Fruit fly (Drosophila melanogaster) whole organism, embryonic: ENCODE results near the gene CG8870.

Source experiments
- Atf3 ChIP-seq: fragments of 200-800 bp; sonication (Bioruptor generic); optimal IDR thresholded peaks from 3 replicates; lab custom pipeline; 2016; ENCODE audit warnings: missing biosample characterization, missing genetic modification characterization
- B-H1 ChIP-seq: fragments of 200-800 bp; sonication (Bioruptor generic); IDR thresholded peaks from 3 replicates; pipeline ENCODE4 v1.3.6; 2022; ENCODE audit warnings: missing biosample characterization, missing genetic modification characterization
- CG10565 ChIP-seq: fragments of 200-800 bp; sonication (Bioruptor generic); optimal IDR thresholded peaks from 3 replicates; lab custom pipeline; 2016; ENCODE audit warnings: missing biosample characterization, mild to moderate bottlenecking, missing genetic modification characterization
- CG11504 ChIP-seq: fragments of 200-800 bp; sonication (Bioruptor generic); optimal IDR thresholded peaks from 3 replicates; lab custom pipeline; 2019; ENCODE audit warnings: missing biosample characterization, mild to moderate bottlenecking, missing genetic modification characterization, moderate library complexity
- CG11695 ChIP-seq: fragments of 200-800 bp; sonication (Bioruptor generic); IDR thresholded peaks from 3 replicates; pipeline ENCODE4 v1.3.6; 2022; ENCODE audit warnings: missing biosample characterization, missing genetic modification characterization
- CG13624 ChIP-seq: fragments of 200-800 bp; sonication (Bioruptor generic); optimal IDR thresholded peaks from 2 replicates; lab custom pipeline; 2016; ENCODE audit warnings: missing biosample characterization, missing genetic modification characterization
- CG15479 ChIP-seq: fragments of 200-800 bp; sonication (Bioruptor generic); optimal IDR thresholded peaks from 3 replicates; lab custom pipeline; 2019; ENCODE audit warnings: missing biosample characterization, mild to moderate bottlenecking, missing genetic modification characterization, moderate library complexity
- CG16779 ChIP-seq: fragments of 200-800 bp; sonication (Bioruptor generic); IDR thresholded peaks from 2 replicates; pipeline ENCODE4 v1.3.6; 2022; ENCODE audit warnings: missing biosample characterization, missing genetic modification characterization
- CG2202 ChIP-seq: fragments of 200-800 bp; sonication (Bioruptor generic); optimal IDR thresholded peaks from 2 replicates; lab custom pipeline; 2018; ENCODE audit warnings: missing biosample characterization, mild to moderate bottlenecking, missing genetic modification characterization
- CG30403 ChIP-seq: fragments of 200-800 bp; sonication (Bioruptor generic); optimal IDR thresholded peaks from 3 replicates; lab custom pipeline; 2016; ENCODE audit warnings: missing biosample characterization, missing genetic modification characterization
- CG30431 ChIP-seq: fragments of 200-800 bp; sonication (Bioruptor generic); optimal IDR thresholded peaks from 2 replicates; lab custom pipeline; 2017; ENCODE audit warnings: missing biosample characterization, missing genetic modification characterization
- CG3281 ChIP-seq: fragments of 200-800 bp; sonication (Bioruptor generic); optimal IDR thresholded peaks from 3 replicates; lab custom pipeline; 2017; ENCODE audit warnings: missing biosample characterization, mild to moderate bottlenecking, missing genetic modification characterization
- CG34376 ChIP-seq: fragments of 200-800 bp; sonication (Bioruptor generic); optimal IDR thresholded peaks from 2 replicates; lab custom pipeline; 2018; ENCODE audit warnings: missing biosample characterization, mild to moderate bottlenecking, missing genetic modification characterization
- CG5245 ChIP-seq: fragments of 200-800 bp; sonication (Bioruptor generic); optimal IDR thresholded peaks from 3 replicates; lab custom pipeline; 2016; ENCODE audit warnings: missing biosample characterization, missing genetic modification characterization
- CG6254 ChIP-seq: fragments of 200-800 bp; sonication (Bioruptor generic); optimal IDR thresholded peaks from 3 replicates; lab custom pipeline; 2017; ENCODE audit warnings: mild to moderate bottlenecking, missing biosample characterization, missing genetic modification reagents, missing genetic modification characterization
- CG9797 ChIP-seq: fragments of 200-800 bp; sonication (Bioruptor generic); optimal IDR thresholded peaks from 3 replicates; lab custom pipeline; 2018; ENCODE audit warnings: missing biosample characterization, mild to moderate bottlenecking, missing genetic modification characterization
- CoRest ChIP-seq: fragments of 200-800 bp; sonication (Bioruptor generic); optimal IDR thresholded peaks from 3 replicates; lab custom pipeline; 2018; ENCODE audit warnings: missing biosample characterization, mild to moderate bottlenecking, missing genetic modification characterization, moderate library complexity
- D19B ChIP-seq: fragments of 200-800 bp; sonication (Bioruptor generic); optimal IDR thresholded peaks from 2 replicates; lab custom pipeline; 2017; ENCODE audit warnings: missing biosample characterization, mild to moderate bottlenecking, missing genetic modification characterization
- Dbx ChIP-seq: fragments of 200-800 bp; sonication (Bioruptor generic); IDR thresholded peaks from 3 replicates; pipeline ENCODE4 v1.3.6; 2022; ENCODE audit warnings: missing biosample characterization, missing genetic modification characterization
- Fer3 ChIP-seq: fragments of 200-800 bp; sonication (Bioruptor generic); optimal IDR thresholded peaks from 2 replicates; lab custom pipeline; 2018; ENCODE audit warnings: missing biosample characterization, mild to moderate bottlenecking, missing genetic modification characterization, moderate library complexity
- Hey ChIP-seq: fragments of 200-800 bp; sonication (Bioruptor generic); optimal IDR thresholded peaks from 3 replicates; lab custom pipeline; 2018; ENCODE audit warnings: missing biosample characterization, mild to moderate bottlenecking, missing genetic modification characterization
- Lim3 ChIP-seq: fragments of 200-800 bp; sonication (Bioruptor generic); IDR thresholded peaks from 2 replicates; pipeline ENCODE4 v1.3.6; 2022; ENCODE audit warnings: missing biosample characterization, missing genetic modification characterization
- MTF-1 ChIP-seq: fragments of 200-800 bp; sonication (Bioruptor generic); optimal IDR thresholded peaks from 2 replicates; lab custom pipeline; 2018; ENCODE audit warnings: missing biosample characterization, mild to moderate bottlenecking, missing genetic modification characterization, borderline replicate concordance
- Mes4 ChIP-seq: fragments of 200-800 bp; sonication (Bioruptor generic); optimal IDR thresholded peaks from 2 replicates; lab custom pipeline; 2016; ENCODE audit warnings: missing biosample characterization, missing genetic modification characterization
- NC2α ChIP-seq: fragments of 200-800 bp; sonication (Bioruptor generic); optimal IDR thresholded peaks from 2 replicates; lab custom pipeline; 2016; ENCODE audit warnings: missing biosample characterization, missing genetic modification characterization
- Nf-YA ChIP-seq: fragments of 200-800 bp; sonication (Bioruptor generic); IDR thresholded peaks from 2 replicates; pipeline ENCODE4 v1.3.6; 2022; ENCODE audit warnings: missing biosample characterization, missing genetic modification characterization
- NfI ChIP-seq: fragments of 200-800 bp; sonication (Bioruptor generic); optimal IDR thresholded peaks from 3 replicates; lab custom pipeline; 2018; ENCODE audit warnings: missing biosample characterization, mild to moderate bottlenecking, missing genetic modification characterization, moderate library complexity
- Xbp1 ChIP-seq: fragments of 200-800 bp; sonication (Bioruptor generic); optimal IDR thresholded peaks from 3 replicates; lab custom pipeline; 2016; ENCODE audit warnings: missing biosample characterization, mild to moderate bottlenecking, missing genetic modification characterization
- ab ChIP-seq: fragments of 200-800 bp; sonication (Bioruptor generic); optimal IDR thresholded peaks from 2 replicates; lab custom pipeline; 2016; ENCODE audit warnings: missing biosample characterization, missing genetic modification characterization
- exex ChIP-seq: fragments of 200-800 bp; sonication (Bioruptor generic); optimal IDR thresholded peaks from 4 replicates; lab custom pipeline; 2018; ENCODE audit warnings: missing biosample characterization, mild to moderate bottlenecking, missing genetic modification characterization, moderate library complexity
- gem ChIP-seq: fragments of 200-800 bp; sonication (Bioruptor generic); optimal IDR thresholded peaks from 2 replicates; lab custom pipeline; 2019; ENCODE audit warnings: missing biosample characterization, mild to moderate bottlenecking, missing genetic modification characterization, moderate library complexity
- gfzf ChIP-seq: fragments of 200-800 bp; sonication (Bioruptor generic); optimal IDR thresholded peaks from 2 replicates; lab custom pipeline; 2016; ENCODE audit warnings: missing biosample characterization, mild to moderate bottlenecking, missing genetic modification characterization, moderate library complexity
- her ChIP-seq: fragments of 200-800 bp; sonication (Bioruptor generic); optimal IDR thresholded peaks from 2 replicates; lab custom pipeline; 2016; ENCODE audit warnings: missing biosample characterization, missing genetic modification characterization
- nerfin-2 ChIP-seq: fragments of 200-800 bp; sonication (Bioruptor generic); IDR thresholded peaks from 2 replicates; pipeline ENCODE4 v1.3.6; 2022; ENCODE audit warnings: missing biosample characterization, missing genetic modification characterization; ENCODE audit not compliant: partially characterized antibody
- peb ChIP-seq: fragments of 200-800 bp; sonication (Bioruptor generic); IDR thresholded peaks from 2 replicates; pipeline ENCODE4 v1.3.6; 2022; ENCODE audit warnings: missing biosample characterization, missing genetic modification characterization
- row ChIP-seq: fragments of 200-800 bp; sonication (Bioruptor generic); IDR thresholded peaks from 3 replicates; pipeline ENCODE4 v1.3.6; 2022; ENCODE audit warnings: missing biosample characterization, missing genetic modification characterization
- sens ChIP-seq: fragments of 200-800 bp; sonication (Bioruptor generic); peaks from one replicate; lab custom pipeline; 2016; ENCODE audit warnings: missing biosample characterization, missing genetic modification characterization
- sug ChIP-seq: fragments of 200-800 bp; optimal IDR thresholded peaks from 2 replicates; lab custom pipeline; 2019; ENCODE audit warnings: missing biosample characterization, mild to moderate bottlenecking, missing genetic modification characterization, moderate library complexity
- tap ChIP-seq: fragments of 200-800 bp; optimal IDR thresholded peaks from 3 replicates; lab custom pipeline; 2019; ENCODE audit warnings: missing biosample characterization, mild to moderate bottlenecking, missing genetic modification characterization, moderate library complexity
- toy ChIP-seq: fragments of 200-800 bp; sonication (Bioruptor generic); IDR thresholded peaks from 2 replicates; pipeline ENCODE4 v1.3.6; 2022; ENCODE audit warnings: missing biosample characterization, missing genetic modification characterization
- tx ChIP-seq: fragments of 200-800 bp; sonication (Bioruptor generic); optimal IDR thresholded peaks from 2 replicates; lab custom pipeline; 2016; ENCODE audit warnings: missing biosample characterization, missing genetic modification characterization
- unpg ChIP-seq: fragments of 200-800 bp; sonication (Bioruptor generic); optimal IDR thresholded peaks from 3 replicates; lab custom pipeline; 2018; ENCODE audit warnings: missing biosample characterization, mild to moderate bottlenecking, missing genetic modification characterization, moderate library complexity
- vnd ChIP-seq: fragments of 200-800 bp; sonication (Bioruptor generic); IDR thresholded peaks from 3 replicates; pipeline ENCODE4 v1.3.6; 2022; ENCODE audit warnings: missing biosample characterization, missing genetic modification characterization; ENCODE audit not compliant: partially characterized antibody
- wdn ChIP-seq: fragments of 200-800 bp; sonication (Bioruptor generic); IDR thresholded peaks from 2 replicates; pipeline ENCODE4 v1.3.6; 2022; ENCODE audit warnings: missing biosample characterization, missing genetic modification characterization

CG8870 gene

DNA sequence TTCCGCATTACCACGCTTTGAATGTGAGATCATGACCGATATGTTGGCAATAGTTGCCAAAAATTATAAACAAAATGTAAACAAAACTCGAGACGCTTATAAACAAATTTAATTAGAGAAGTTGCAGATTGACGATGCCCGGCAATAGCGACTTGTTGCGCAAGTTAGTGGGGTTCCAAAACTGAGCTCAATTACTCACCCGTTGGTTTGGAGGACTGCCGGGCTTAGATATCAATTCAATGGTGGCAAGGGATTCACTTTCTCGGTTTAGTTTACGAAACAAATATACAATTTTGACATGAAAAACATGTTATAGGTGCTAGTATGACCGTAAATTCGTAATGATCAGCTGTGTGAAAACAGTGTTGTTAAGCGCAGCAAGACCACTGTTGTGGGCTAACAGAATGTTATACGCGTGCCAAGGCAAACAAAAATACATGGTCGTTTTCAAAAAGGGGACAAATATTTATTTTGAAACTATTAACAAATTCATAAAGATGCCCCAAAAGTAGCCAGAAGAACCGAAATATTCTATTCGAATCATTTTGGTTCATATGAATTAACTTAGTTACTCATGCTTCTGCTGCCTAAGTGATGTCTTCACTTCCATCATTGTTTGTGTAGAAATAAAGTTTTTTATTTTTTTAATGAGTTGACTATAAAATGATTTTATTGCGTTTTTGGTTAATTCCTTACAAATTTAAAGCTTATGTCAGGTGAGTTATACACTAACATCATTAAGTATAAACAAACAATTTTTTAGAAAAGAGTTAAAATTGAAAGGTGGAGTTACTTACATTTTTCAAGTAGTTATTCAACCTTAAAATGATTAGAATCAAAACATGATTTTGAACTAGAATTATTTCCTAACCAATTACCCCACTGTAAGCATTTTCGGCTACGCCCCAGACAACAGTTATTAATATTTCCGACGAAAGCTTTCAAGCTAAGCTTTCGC is 12.8 kb upstream of the CG8870 start, which contains the start of gene Elp6 (continued):
- no peak for TF ChIP-seq CG15479 (GFP tag; lab: Kevin White, UChicago)
- TF ChIP-seq Hey (tag; lab: Kevin White, UChicago), result no peak
- TF ChIP-seq Xbp1, result peak; percentile 67
- TF ChIP-seq toy (GFP tag; lab: Robert Waterston, UW), result no peak
- TF ChIP-seq CG3281 (GFP tag; lab: Kevin White, UChicago), result peak; percentile 83
- no peak for TF ChIP-seq vnd (GFP tag; lab: Robert Waterston, UW)
- no peak for TF ChIP-seq Lim3 (GFP tag; lab: Robert Waterston, UW)
- no peak for TF ChIP-seq Mes4
- peak; percentile 43 for TF ChIP-seq CG13624
- no peak for TF ChIP-seq peb
- TF ChIP-seq CG9797 (GFP tag; lab: Kevin White, UChicago), result peak; percentile 59
- peak; percentile 80 for TF ChIP-seq CoRest (tag; lab: Kevin White, UChicago)
- TF ChIP-seq NC2α (GFP tag; lab: Kevin White, UChicago), result no peak
- TF ChIP-seq nerfin-2 (GFP tag; lab: Robert Waterston, UW), result no peak
- TF ChIP-seq MTF-1 (GFP tag; lab: Kevin White, UChicago), result no peak

DNA sequence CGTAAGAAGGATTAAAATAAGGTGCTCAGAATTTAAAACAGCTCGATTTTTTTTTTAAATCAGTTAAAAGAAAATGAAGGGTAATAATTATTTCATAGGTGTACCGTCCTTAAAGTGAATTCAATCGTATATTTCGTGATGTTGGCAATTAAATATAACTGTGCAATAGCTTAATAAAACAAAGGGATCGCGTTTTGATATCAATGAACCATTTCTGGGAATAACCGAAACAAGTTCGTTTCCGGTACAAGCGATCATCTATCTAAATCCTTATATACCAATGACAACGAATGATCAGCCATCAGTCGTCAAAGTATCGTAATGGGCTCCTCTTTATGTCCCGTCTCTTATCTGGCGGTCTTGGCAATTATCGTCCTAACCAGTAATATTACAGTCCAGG is 10.3 kb upstream of the CG8870 start, which contains the start of gene CheA87a:
TSS of gene CheA87a (plus strand) at position 301 of the 400 bp plus-strand sequence.
- no peak for TF ChIP-seq CG16779 (GFP tag; lab: Robert Waterston, UW)
- TF ChIP-seq CG5245 (GFP tag; lab: Kevin White, UChicago), result no peak
- TF ChIP-seq Atf3, result no peak
- TF ChIP-seq tap (tag; lab: Kevin White, UChicago), result no peak

- TF ChIP-seq sens (GFP tag; lab: Kevin White, UChicago) (no peak), Fer3 (tag; lab: Kevin White, UChicago) (no peak), sug (peak; percentile 73), D19B (GFP tag; lab: Kevin White, UChicago) (peak; percentile 42), gem (tag; lab: Kevin White, UChicago) (peak; percentile 39), CG2202 (tag; lab: Kevin White, UChicago) (no peak), unpg (GFP tag; lab: Kevin White, UChicago) (no peak), CG10565 (GFP tag; lab: Kevin White, UChicago) (no peak), wdn (GFP tag; lab: Robert Waterston, UW) (0 out of 2 replicates have a peak, but pooled peaks have one; percentile 18), CG30403 (GFP tag; lab: Kevin White, UChicago) (no peak), tx (GFP tag; lab: Kevin White, UChicago) (no peak), her (GFP tag; lab: Kevin White, UChicago) (no peak), CG30431 (GFP tag; lab: Kevin White, UChicago) (no peak), exex (peak; percentile 83), Nf-YA (no peak), Dbx (GFP tag; lab: Robert Waterston, UW) (0 out of 3 replicates have a peak, but pooled peaks have one; percentile 11), CG34376 (GFP tag; lab: Kevin White, UChicago) (peak; percentile 25), CG11504 (tag; lab: Kevin White, UChicago) (peak; percentile 95), gfzf (GFP tag; lab: Kevin White, UChicago) (no peak), B-H1 (GFP tag; lab: Robert Waterston, UW) (no peak), CG6254 (GFP tag; lab: Kevin White, UChicago) (no peak), CG3281 (GFP tag; lab: Kevin White, UChicago) (peak; percentile 2), CG11695 (GFP tag; lab: Robert Waterston, UW) (no peak), NfI (GFP tag; lab: Kevin White, UChicago) (no peak), ab (GFP tag; lab: Kevin White, UChicago) (no peak), row (GFP tag; lab: Robert Waterston, UW) (peak; percentile 38; the same call in 1 of the 3 replicates)
These were observed 7.6 kb upstream of the CG8870 start, which contains the start of the genes Lip3 and CG34309 for dm6 chr3R:13371840-13372680. TSS of gene Lip3 (minus strand) at chr3R:13371904. TSS of gene CG34309 (plus strand) at chr3R:13372630.
